Worm (Caenorhabditis elegans) whole organism, L4 larva: ENCODE results near the gene F58E2.4.

Source experiments
- F10B5.3 ChIP-seq: sonication (generic microtip); optimal IDR thresholded peaks from 2 replicates; lab custom pipeline; 2016; ENCODE audit warnings: mild to moderate bottlenecking, missing genetic modification characterization, missing compliant biosample characterization
- F26F4.8 ChIP-seq: fragments of 200-800 bp; sonication (Bioruptor generic); conservative IDR thresholded peaks from 2 replicates; pipeline ENCODE4 v1.3.6; 2022; ENCODE audit warnings: missing genetic modification characterization, missing compliant biosample characterization
- R02D3.7 ChIP-seq: fragments of 150-350 bp; sonication (generic microtip); optimal IDR thresholded peaks from 3 replicates; lab custom pipeline; 2014; ENCODE audit warnings: missing biosample characterization, missing genetic modification characterization
- Y105C5A.15 ChIP-seq: fragments of 200-800 bp; sonication (Bioruptor generic); IDR thresholded peaks from 2 replicates; pipeline ENCODE4 v1.3.6; 2022; ENCODE audit warnings: missing genetic modification characterization, missing compliant biosample characterization
- aha-1 ChIP-seq: fragments of 150-350 bp; peaks from one replicate; lab custom pipeline; 2014; ENCODE audit warnings: missing biosample characterization, missing genetic modification characterization
- ama-1 ChIP-seq: fragments of 150-350 bp; optimal IDR thresholded peaks from 2 replicates; lab custom pipeline; 2014; ENCODE audit warnings: inconsistent platforms, mixed read lengths
- ceh-32 ChIP-seq: sonication (generic microtip); optimal IDR thresholded peaks from 2 replicates; lab custom pipeline; 2016; ENCODE audit warnings: mild to moderate bottlenecking, missing genetic modification characterization, missing compliant biosample characterization; ENCODE audit not compliant: poor library complexity
- ceh-82 ChIP-seq: sonication (generic microtip); optimal IDR thresholded peaks from 2 replicates; lab custom pipeline; 2017; ENCODE audit warnings: missing biosample characterization, missing genetic modification characterization
- cey-2 ChIP-seq: sonication (generic microtip); optimal IDR thresholded peaks from 3 replicates; lab custom pipeline; 2017; ENCODE audit warnings: missing genetic modification characterization, mild to moderate bottlenecking, missing compliant biosample characterization, antibody characterized with exemption, borderline replicate concordance; ENCODE audit not compliant: insufficient read depth
- daf-16 ChIP-seq, 3 experiments: sonication (generic microtip); optimal IDR thresholded peaks; 2 replicates each; lab custom pipeline; 2016 to 2017; ENCODE audit warnings: missing genetic modification characterization in 3 of 3, missing genetic modification reagents in 3 of 3, mild to moderate bottlenecking in 2 of 3, missing compliant biosample characterization in 2 of 3, missing biosample characterization in 1 of 3, moderate library complexity in 1 of 3
- fkh-10 ChIP-seq: fragments of 150-350 bp; optimal IDR thresholded peaks from 2 replicates; lab custom pipeline; 2014; ENCODE audit warnings: missing biosample characterization, missing genetic modification reagents, missing genetic modification characterization
- gei-8 ChIP-seq: fragments of 200-800 bp; sonication (Bioruptor generic); optimal IDR thresholded peaks from 2 replicates; lab custom pipeline; 2018; ENCODE audit warnings: mild to moderate bottlenecking, missing genetic modification characterization, missing compliant biosample characterization
- hif-1 ChIP-seq, 2 experiments: sonication (generic microtip); optimal IDR thresholded peaks; 2 replicates each; lab custom pipeline; 2016 to 2017; ENCODE audit warnings: missing compliant biosample characterization in 2 of 2, missing genetic modification characterization in 2 of 2, missing genetic modification reagents in 2 of 2, missing genotype in 2 of 2, mild to moderate bottlenecking in 1 of 2
- hlh-11 ChIP-seq: fragments of 200-800 bp; sonication (Bioruptor generic); optimal IDR thresholded peaks from 2 replicates; lab custom pipeline; 2018; ENCODE audit warnings: mild to moderate bottlenecking, missing genetic modification characterization, missing compliant biosample characterization
- hlh-30 ChIP-seq: sonication (generic microtip); optimal IDR thresholded peaks from 2 replicates; lab custom pipeline; 2017; ENCODE audit warnings: antibody characterized with exemption, mild to moderate bottlenecking, missing genetic modification characterization, missing compliant biosample characterization; ENCODE audit not compliant: insufficient read depth
- hmg-1.1 ChIP-seq: fragments of 200-800 bp; sonication (Bioruptor generic); IDR thresholded peaks from 2 replicates; pipeline ENCODE4 v1.3.6; 2022; ENCODE audit warnings: missing genetic modification reagents, missing genetic modification characterization, missing compliant biosample characterization
- lim-7 ChIP-seq: fragments of 200-800 bp; sonication (Bioruptor generic); IDR thresholded peaks from 2 replicates; pipeline ENCODE4 v1.3.6; 2022; ENCODE audit warnings: missing genetic modification characterization, missing compliant biosample characterization
- lin-29 ChIP-seq: fragments of 200-800 bp; sonication (Bioruptor generic); IDR thresholded peaks from 2 replicates; pipeline ENCODE4 v1.3.6; 2022; ENCODE audit warnings: missing genetic modification reagents, missing genetic modification characterization, missing compliant biosample characterization
- lin-38 ChIP-seq: fragments of 200-800 bp; sonication (Bioruptor generic); IDR thresholded peaks from 2 replicates; pipeline ENCODE4 v1.3.6; 2022; ENCODE audit warnings: missing genetic modification reagents, missing genetic modification characterization, missing compliant biosample characterization
- lin-39 ChIP-seq: fragments of 150-350 bp; optimal IDR thresholded peaks from 2 replicates; lab custom pipeline; 2014; ENCODE audit warnings: missing biosample characterization, missing genetic modification reagents, missing genetic modification characterization
- madf-9 ChIP-seq: fragments of 200-800 bp; sonication (Bioruptor generic); conservative IDR thresholded peaks from 2 replicates; pipeline ENCODE4 v1.3.6; 2022; ENCODE audit warnings: missing genetic modification reagents, missing genetic modification characterization, missing compliant biosample characterization
- mep-1 ChIP-seq: fragments of 150-350 bp; sonication (generic microtip); optimal IDR thresholded peaks from 3 replicates; lab custom pipeline; 2014; ENCODE audit warnings: missing biosample characterization, missing genetic modification characterization
- mxl-2 ChIP-seq: fragments of 200-800 bp; sonication (Bioruptor generic); conservative IDR thresholded peaks from 2 replicates; pipeline ENCODE4 v1.3.6; 2022; ENCODE audit warnings: missing genetic modification reagents, missing genetic modification characterization, missing compliant biosample characterization
- nhr-111 ChIP-seq: fragments of 200-800 bp; sonication (Bioruptor generic); optimal IDR thresholded peaks from 2 replicates; lab custom pipeline; 2018; ENCODE audit warnings: mild to moderate bottlenecking, missing genetic modification characterization, missing compliant biosample characterization
- nhr-25 ChIP-seq: sonication (generic microtip); optimal IDR thresholded peaks from 2 replicates; lab custom pipeline; 2017; ENCODE audit warnings: missing genetic modification characterization, mild to moderate bottlenecking, missing compliant biosample characterization, antibody characterized with exemption, moderate library complexity, borderline replicate concordance; ENCODE audit not compliant: insufficient read depth
- nhr-41 ChIP-seq: fragments of 200-800 bp; sonication (Bioruptor generic); IDR thresholded peaks from 2 replicates; pipeline ENCODE4 v1.3.6; 2022; ENCODE audit warnings: missing genetic modification reagents, missing genetic modification characterization, missing compliant biosample characterization
- nhr-48 ChIP-seq: sonication (generic microtip); optimal IDR thresholded peaks from 2 replicates; lab custom pipeline; 2016; ENCODE audit warnings: mild to moderate bottlenecking, missing genetic modification characterization, missing compliant biosample characterization
- nhr-76 ChIP-seq: fragments of 150-350 bp; optimal IDR thresholded peaks from 2 replicates; lab custom pipeline; 2014; ENCODE audit warnings: missing biosample characterization, missing genetic modification characterization
- nhr-77 ChIP-seq: fragments of 150-350 bp; optimal IDR thresholded peaks from 2 replicates; lab custom pipeline; 2014; ENCODE audit warnings: missing biosample characterization, missing genetic modification characterization
- rbr-2 ChIP-seq: sonication (generic microtip); optimal IDR thresholded peaks from 2 replicates; lab custom pipeline; 2016; ENCODE audit warnings: missing genotype, missing genetic modification characterization, missing compliant biosample characterization
- saeg-2 ChIP-seq: fragments of 200-800 bp; sonication (Bioruptor generic); IDR thresholded peaks from 2 replicates; pipeline ENCODE4 v1.3.6; 2022; ENCODE audit warnings: missing genetic modification reagents, missing genetic modification characterization, missing compliant biosample characterization
- set-16 ChIP-seq: fragments of 200-800 bp; sonication (Bioruptor generic); IDR thresholded peaks from 2 replicates; pipeline ENCODE4 v1.3.6; 2022; ENCODE audit warnings: missing genetic modification reagents, missing genetic modification characterization, missing compliant biosample characterization
- snpc-1.2 ChIP-seq: fragments of 200-800 bp; sonication (Bioruptor generic); IDR thresholded peaks from 2 replicates; pipeline ENCODE4 v1.3.6; 2022; ENCODE audit warnings: missing genetic modification reagents, missing genetic modification characterization, missing compliant biosample characterization
- zag-1 ChIP-seq: fragments of 150-350 bp; optimal IDR thresholded peaks from 2 replicates; lab custom pipeline; 2014; ENCODE audit warnings: missing biosample characterization, missing genetic modification characterization
- zfp-2 ChIP-seq: sonication (generic microtip); optimal IDR thresholded peaks from 2 replicates; lab custom pipeline; 2016; ENCODE audit warnings: mild to moderate bottlenecking, missing genetic modification characterization, missing compliant biosample characterization

F58E2.4 gene

DNA sequence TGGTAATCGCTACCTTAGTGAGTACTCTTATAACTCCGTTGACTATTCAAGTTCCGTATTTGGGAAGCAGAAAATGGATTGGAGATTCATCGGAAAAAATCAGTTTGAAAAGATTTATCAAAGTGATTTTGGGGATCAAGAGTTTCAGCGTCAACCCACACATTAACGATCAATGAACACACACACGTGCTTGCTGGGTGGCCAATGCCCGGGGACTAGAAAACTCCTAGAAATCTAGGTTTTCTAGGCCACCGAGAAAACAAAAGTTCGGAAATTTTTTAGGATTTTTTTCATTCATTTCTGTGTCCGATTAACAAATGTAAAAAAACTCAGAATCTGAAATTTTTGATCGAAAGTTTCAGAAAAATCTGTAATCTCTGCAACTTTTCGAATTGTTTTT lies 42.8 kb downstream of the F58E2.4 start (continued):
- TF ChIP-seq snpc-1.2 (GFP tag; lab: Robert Waterston, UW), result no peak
- peak in 1 of 2 experiments; percentile 11 for TF ChIP-seq hif-1 (tag; optimal IDR thresholded peaks at IDR 0.05; lab: Kevin White, UChicago)
- TF ChIP-seq lin-29 (GFP tag; lab: Robert Waterston, UW), result no peak
- no peak for TF ChIP-seq set-16 (GFP tag; lab: Robert Waterston, UW)
- TF ChIP-seq nhr-41 (GFP tag; lab: Robert Waterston, UW), result no peak
- TF ChIP-seq ceh-82 (tag; lab: Kevin White, UChicago), result no peak
- TF ChIP-seq mep-1 (tag; lab: Kevin White, UChicago), result no peak
- TF ChIP-seq R02D3.7 (tag; lab: Kevin White, UChicago), result no peak
- TF ChIP-seq ama-1 (lab: Kevin White, UChicago), result peak; percentile 2
- no peak for TF ChIP-seq nhr-77 (tag; lab: Kevin White, UChicago)
- TF ChIP-seq zag-1 (tag; lab: Kevin White, UChicago), result no peak
- TF ChIP-seq saeg-2, result no peak
- no peak for TF ChIP-seq zfp-2 (tag; lab: Kevin White, UChicago)
- no peak for TF ChIP-seq nhr-76 (tag; lab: Kevin White, UChicago)
- no peak for TF ChIP-seq nhr-48 (tag; lab: Kevin White, UChicago)
- TF ChIP-seq nhr-25, result no peak
- no peak for TF ChIP-seq hlh-11 (tag; lab: Kevin White, UChicago)
- TF ChIP-seq daf-16 (GFP tag; optimal IDR thresholded peaks at IDR 0.05; lab: Kevin White, UChicago), result no peak
- no peak for TF ChIP-seq daf-16 (tag; optimal IDR thresholded peaks at IDR 0.05; lab: Kevin White, UChicago)
- TF ChIP-seq fkh-10, result no peak
- no peak for TF ChIP-seq rbr-2 (tag; lab: Kevin White, UChicago)
- no peak for TF ChIP-seq mxl-2 (GFP tag; lab: Robert Waterston, UW)

DNA sequence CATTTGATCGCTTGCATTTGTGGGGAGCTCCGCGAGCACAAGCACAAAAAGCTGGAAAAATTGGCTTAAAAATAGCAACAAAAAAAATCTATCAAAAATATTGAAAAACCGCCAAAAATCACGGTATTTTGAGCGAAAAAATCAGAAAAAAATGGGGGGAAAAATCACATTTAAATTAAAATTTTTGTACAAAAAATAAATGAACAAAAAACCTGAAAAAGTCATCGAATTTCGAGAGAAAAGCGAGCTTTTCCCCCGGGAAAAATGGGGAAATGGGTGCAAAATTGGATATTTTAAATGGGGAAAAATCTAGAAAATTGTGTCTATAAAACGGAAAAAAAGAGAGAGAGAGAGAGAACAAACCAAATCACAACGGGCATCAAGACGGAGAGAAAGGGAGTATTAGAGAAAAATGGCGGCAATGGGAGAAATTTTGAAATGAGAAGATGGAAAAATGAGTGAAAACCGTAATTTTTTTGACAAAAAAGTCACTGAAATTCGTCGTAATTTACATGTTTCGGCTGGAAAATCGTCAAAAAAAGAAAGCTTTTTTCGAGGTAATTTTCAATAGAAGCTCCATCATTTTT lies 46.4 kb downstream of the F58E2.4 start, which contains the start of gene ced-10:
ced-10 (minus strand) TSS at position 51 of the 587 bp plus-strand sequence.
- TF ChIP-seq lin-39 (tag; lab: Kevin White, UChicago) (no peak), hmg-1.1 (no peak), lin-38 (GFP tag; lab: Robert Waterston, UW) (no peak), madf-9 (no peak), mxl-2 (GFP tag; lab: Robert Waterston, UW) (no peak), gei-8 (GFP tag; lab: Kevin White, UChicago) (no peak), aha-1 (tag; lab: Kevin White, UChicago) (no peak), ama-1 (lab: Kevin White, UChicago) (no peak), ceh-32 (no peak), hlh-30 (tag; lab: Kevin White, UChicago) (no peak), nhr-76 (tag; lab: Kevin White, UChicago) (no peak), cey-2 (tag; lab: Kevin White, UChicago) (no peak), nhr-111 (GFP tag; lab: Kevin White, UChicago) (no peak), Y105C5A.15 (GFP tag; lab: Robert Waterston, UW) (no peak), lim-7 (GFP tag; lab: Robert Waterston, UW) (no peak), F10B5.3 (no peak)

DNA sequence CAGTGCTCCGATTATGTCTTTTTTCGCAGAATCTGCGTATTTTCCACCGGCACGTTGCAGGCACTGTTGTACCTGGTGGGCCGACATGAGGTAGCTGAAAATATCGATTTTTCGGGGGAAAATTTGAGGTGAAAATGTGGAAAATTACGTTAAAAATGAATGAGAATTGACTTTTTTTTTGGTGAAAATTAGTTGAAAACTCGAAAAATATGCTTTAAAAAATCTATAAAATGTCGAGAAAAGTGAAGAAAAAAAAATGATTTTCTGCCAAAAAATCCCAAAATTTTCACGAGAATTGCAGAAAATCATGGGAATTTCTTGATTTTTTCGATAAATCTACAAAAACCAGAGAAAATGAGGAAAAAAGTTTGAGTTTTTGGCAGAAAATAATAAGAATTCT lies 51.3 kb downstream of the F58E2.4 start, which contains the start of gene tsg-101:
tsg-101 (minus strand) TSS at position 101 of the 400 bp plus-strand sequence.
- TF ChIP-seq F26F4.8 (GFP tag; lab: Robert Waterston, UW) (no peak), aha-1 (tag; lab: Kevin White, UChicago) (peak; percentile 48)
- TF ChIP-seq, all 104 proteins: peak for 1
